Fruit fly (Drosophila melanogaster): Measurements from ENCODE around the gene CG11583.

CG11583 gene

DNA sequence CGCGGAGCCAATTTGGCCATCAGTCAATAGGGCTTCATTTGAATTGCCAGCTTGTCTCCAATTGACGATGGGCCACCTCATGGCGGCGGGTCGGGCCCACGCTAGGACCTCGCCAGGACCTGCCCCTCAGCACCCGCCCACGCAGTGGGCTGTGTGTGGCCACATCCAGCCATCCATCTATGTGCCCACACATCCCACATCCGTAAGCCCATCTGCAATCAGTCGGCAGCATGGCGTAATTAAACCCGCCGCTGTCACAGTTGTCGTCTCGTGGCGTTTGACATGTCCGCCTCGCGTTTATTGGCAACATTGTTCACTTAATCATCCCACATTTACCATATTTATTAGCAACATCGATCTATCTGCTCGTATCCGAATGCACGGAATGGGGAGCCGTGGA is 44.4 kb downstream of the CG11583 start:
- TF ChIP-seq Myc (optimal IDR thresholded peaks at IDR 0.05): no peak
- TF ChIP-seq ttk (optimal IDR thresholded peaks at IDR 0.05): no peak
- no peak for TF ChIP-seq Sin3A (optimal IDR thresholded peaks at IDR 0.05)
- TF ChIP-seq h (optimal IDR thresholded peaks at IDR 0.05): no peak
- no peak for TF ChIP-seq psq (optimal IDR thresholded peaks at IDR 0.05)
- TF ChIP-seq insv (optimal IDR thresholded peaks at IDR 0.05): no peak

DNA sequence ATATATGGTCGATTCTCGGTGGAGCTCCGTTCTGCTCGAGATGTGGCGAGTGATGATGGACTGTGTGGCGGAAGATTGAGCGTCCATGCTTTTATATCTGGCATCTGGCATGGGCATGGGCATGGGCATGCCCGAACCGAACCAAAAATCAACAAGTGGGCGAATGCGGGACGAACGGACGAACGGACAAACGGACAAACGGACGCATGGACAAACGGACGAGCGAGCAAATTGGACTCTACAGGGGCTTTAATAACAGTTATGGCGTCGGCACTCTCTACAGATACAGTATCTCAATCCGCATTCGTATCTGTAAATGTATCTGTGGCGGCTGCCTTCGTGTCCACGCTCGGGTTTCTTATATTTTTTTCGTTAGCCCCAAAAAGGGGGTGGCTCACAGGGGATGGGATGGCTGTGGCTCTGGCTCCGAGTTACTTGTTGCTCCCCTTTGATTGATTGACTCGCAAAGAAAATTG is 46.5 kb downstream of the CG11583 start, which contains the start of gene ImpL2:
ImpL2 (minus strand) TSS at position 51 of the 476 bp plus-strand sequence.
- TF ChIP-seq insv (optimal IDR thresholded peaks at IDR 0.05): no peak
- no peak for TF ChIP-seq Sin3A (optimal IDR thresholded peaks at IDR 0.05)
- no peak for TF ChIP-seq h (optimal IDR thresholded peaks at IDR 0.05)
- TF ChIP-seq ttk (optimal IDR thresholded peaks at IDR 0.05): no peak

DNA sequence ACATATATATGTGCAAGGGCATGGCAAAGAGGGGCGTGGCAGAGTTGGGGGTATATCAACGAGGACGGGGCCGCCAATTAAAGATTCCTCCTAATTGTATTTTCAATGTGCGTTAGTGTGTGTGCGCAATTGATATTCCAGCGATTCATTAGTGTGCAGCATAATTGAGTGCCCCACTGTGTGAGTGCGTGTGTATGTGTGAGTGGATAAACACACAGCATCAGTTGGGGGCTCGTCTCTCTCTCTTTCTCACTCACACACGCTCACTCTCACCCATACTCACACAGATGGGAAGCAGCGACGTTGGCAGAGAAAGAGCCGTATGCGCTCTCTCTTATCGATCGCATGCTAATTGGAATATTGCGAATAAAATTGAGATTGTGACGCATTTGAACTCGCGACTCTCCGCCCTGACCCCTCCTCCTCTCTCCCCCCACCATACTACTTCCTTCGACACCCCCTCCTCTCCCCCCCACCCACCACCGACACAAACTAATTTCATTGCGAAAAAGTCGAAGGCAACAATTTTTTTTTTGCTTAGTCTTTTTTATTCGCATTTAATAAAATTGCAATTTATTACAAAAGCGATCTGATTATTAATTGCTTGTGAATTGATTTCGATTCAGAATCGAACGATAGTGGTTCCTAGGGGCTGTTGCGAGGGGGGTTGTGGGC is 48.9 kb downstream of the CG11583 start:
- TF ChIP-seq ttk (optimal IDR thresholded peaks at IDR 0.05) (no peak), insv (optimal IDR thresholded peaks at IDR 0.05) (no peak), Sin3A (optimal IDR thresholded peaks at IDR 0.05) (no peak), h (optimal IDR thresholded peaks at IDR 0.05) (no peak), psq (optimal IDR thresholded peaks at IDR 0.05) (no peak), Myc (optimal IDR thresholded peaks at IDR 0.05) (no peak)

DNA sequence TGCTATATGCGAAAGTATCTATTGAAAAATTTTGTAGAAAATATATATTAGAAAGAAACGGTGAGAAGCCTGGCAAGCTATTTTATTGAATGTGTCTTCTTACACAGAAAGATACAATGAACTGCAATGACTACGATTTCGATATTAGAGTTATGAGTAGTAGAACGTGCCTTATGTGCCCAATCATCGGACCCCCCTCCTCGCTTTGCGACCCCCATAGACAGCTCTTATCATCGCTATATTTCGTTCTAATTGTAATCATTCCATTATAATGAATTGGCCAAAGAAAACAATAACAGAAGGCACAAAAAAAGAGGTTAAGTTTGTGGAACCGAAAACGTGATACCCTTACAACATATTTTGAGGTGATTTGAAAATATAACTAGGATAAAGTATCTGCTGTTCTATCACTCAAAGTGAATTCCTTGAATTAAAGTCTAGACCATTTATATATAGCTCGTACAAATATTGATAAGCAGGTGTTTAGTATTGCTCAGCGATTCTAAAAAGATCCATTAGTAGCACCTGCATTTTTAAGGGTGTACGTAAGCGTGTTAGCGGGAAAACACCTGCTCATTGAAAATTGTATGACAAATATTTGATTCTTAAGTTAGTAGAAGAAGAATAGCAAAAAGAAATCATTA is 49.8 kb downstream of the CG11583 start:
- no peak for TF ChIP-seq h (optimal IDR thresholded peaks at IDR 0.05)
- TF ChIP-seq psq (optimal IDR thresholded peaks at IDR 0.05): no peak
- TF ChIP-seq Myc (optimal IDR thresholded peaks at IDR 0.05): no peak
- no peak for TF ChIP-seq insv (optimal IDR thresholded peaks at IDR 0.05)
- no peak for TF ChIP-seq ttk (optimal IDR thresholded peaks at IDR 0.05)
- no peak for TF ChIP-seq Sin3A (optimal IDR thresholded peaks at IDR 0.05)

DNA sequence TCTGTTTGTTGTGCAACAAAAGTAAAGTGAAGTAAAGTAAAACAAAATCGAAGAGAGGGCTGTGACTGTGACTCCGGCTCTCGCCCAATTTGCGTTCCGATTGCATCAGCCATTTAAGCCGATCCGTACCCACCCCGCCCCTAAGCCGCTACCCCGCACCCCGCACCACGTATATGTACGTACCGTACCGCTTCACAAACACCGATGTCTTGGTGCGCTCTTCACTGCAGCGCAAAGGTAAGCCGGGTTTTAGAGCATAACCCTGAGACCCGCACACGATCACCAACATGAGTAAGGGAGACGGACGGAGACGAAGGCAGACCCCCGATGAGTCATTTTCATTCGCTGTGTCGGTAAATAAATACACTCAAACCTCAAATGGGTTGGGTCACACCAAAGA is 50.4 kb downstream of the CG11583 start:
- TF ChIP-seq h (optimal IDR thresholded peaks at IDR 0.05): no peak
- TF ChIP-seq insv (optimal IDR thresholded peaks at IDR 0.05): no peak
- TF ChIP-seq Sin3A (optimal IDR thresholded peaks at IDR 0.05): no peak
- TF ChIP-seq ttk (optimal IDR thresholded peaks at IDR 0.05): no peak
- no peak for TF ChIP-seq psq (optimal IDR thresholded peaks at IDR 0.05)
- TF ChIP-seq Myc (optimal IDR thresholded peaks at IDR 0.05): no peak

Data from Kc167 (cell line).